Fruit fly (Drosophila melanogaster) whole organism, wandering third instar larva: ENCODE measurements around the gene Usf.

Experiments
- CG32264 ChIP-seq: fragments of 200-800 bp; sonication (Bioruptor generic); optimal IDR thresholded peaks from 2 replicates; lab custom pipeline; 2016; ENCODE audit warnings: missing biosample characterization, missing genetic modification characterization
- Dfd ChIP-seq: fragments of >200 bp; optimal IDR thresholded peaks from 2 replicates; lab custom pipeline; 2017; ENCODE audit warnings: missing biosample characterization, missing genetic modification characterization
- HLH106 ChIP-seq: fragments of 200-800 bp; optimal IDR thresholded peaks from 3 replicates; lab custom pipeline; 2019; ENCODE audit warnings: missing biosample characterization, mild to moderate bottlenecking, missing genetic modification characterization, moderate library complexity
- Hr78 ChIP-seq: fragments of >200 bp; optimal IDR thresholded peaks from 2 replicates; lab custom pipeline; 2017; ENCODE audit warnings: missing biosample characterization, missing genetic modification characterization
- Jra ChIP-seq: sonication (Bioruptor generic); optimal IDR thresholded peaks from 2 replicates; lab custom pipeline; 2016; ENCODE audit warnings: missing biosample characterization, missing genetic modification characterization
- OdsH ChIP-seq: fragments of 200-800 bp; sonication (Bioruptor generic); optimal IDR thresholded peaks from 2 replicates; lab custom pipeline; 2016; ENCODE audit warnings: missing biosample characterization, mild to moderate bottlenecking, missing genetic modification characterization
- br ChIP-seq: fragments of 200-800 bp; sonication (Bioruptor generic); optimal IDR thresholded peaks from 2 replicates; lab custom pipeline; 2016; ENCODE audit warnings: missing biosample characterization, missing genetic modification characterization
- h ChIP-seq: fragments of 200-800 bp; sonication (Bioruptor generic); optimal IDR thresholded peaks from 3 replicates; lab custom pipeline; 2016; ENCODE audit warnings: missing biosample characterization, mild to moderate bottlenecking, missing genetic modification characterization
- lola ChIP-seq: fragments of >200 bp; optimal IDR thresholded peaks from 2 replicates; lab custom pipeline; 2017; ENCODE audit warnings: missing biosample characterization, missing genetic modification characterization
- pan ChIP-seq: fragments of >200 bp; optimal IDR thresholded peaks from 2 replicates; lab custom pipeline; 2017
- psq ChIP-seq: fragments of 200-800 bp; sonication (Bioruptor generic); optimal IDR thresholded peaks from 3 replicates; lab custom pipeline; 2017; ENCODE audit warnings: missing biosample characterization, mild to moderate bottlenecking, missing genetic modification characterization, moderate library complexity
- tai ChIP-seq: sonication (Bioruptor generic); optimal IDR thresholded peaks from 2 replicates; lab custom pipeline; 2016; ENCODE audit warnings: missing biosample characterization, missing genetic modification characterization
- usp ChIP-seq: fragments of >200 bp; optimal IDR thresholded peaks from 2 replicates; lab custom pipeline; 2017; ENCODE audit warnings: missing biosample characterization, missing genetic modification characterization
- woc ChIP-seq: sonication (Bioruptor generic); optimal IDR thresholded peaks from 2 replicates; lab custom pipeline; 2016; ENCODE audit warnings: missing biosample characterization, mild to moderate bottlenecking, missing genetic modification characterization

- TF ChIP-seq Jra (GFP tag; lab: Kevin White, UChicago) (no peak), lola (GFP tag; lab: Kevin White, UChicago) (no peak), usp (no peak), HLH106 (tag; lab: Kevin White, UChicago) (no peak), OdsH (no peak), Dfd (GFP tag; lab: Kevin White, UChicago) (no peak), psq (GFP tag; lab: Kevin White, UChicago) (no peak), CG32264 (GFP tag; lab: Kevin White, UChicago) (no peak), woc (no peak), br (GFP tag; lab: Kevin White, UChicago) (no peak), Hr78 (GFP tag; lab: Kevin White, UChicago) (no peak), h (GFP tag; lab: Kevin White, UChicago) (no peak), tai (GFP tag; lab: Kevin White, UChicago) (no peak), pan (lab: Kevin White, UChicago) (no peak)
These were observed 43.3 kb downstream of the Usf start for dm6 chrX:4505318-4505717.
